Fruit fly (Drosophila melanogaster): ENCODE measurements around the gene CG14316.
A peak's percentile ranks its signal among the peaks of the same experiment; 100 is the strongest.

The CG14316 gene

dm6 chr3R:18125023-18125630, 26.8 kb upstream of the CG14316 start (continued):
- TF ChIP-seq z (GFP tag; IDR thresholded peaks at IDR 0.05) (peak; percentile 60; the same call in 1 of the 3 replicates), zf30C (GFP tag; optimal IDR thresholded peaks at IDR 0.05) (no peak), CG10979 (tag; optimal IDR thresholded peaks at IDR 0.05) (peak; percentile 77), CG6654 (GFP tag; optimal IDR thresholded peaks at IDR 0.05) (no peak), CG12659 (GFP tag; optimal IDR thresholded peaks at IDR 0.05) (peak; percentile 41), dmrt11E (tag; optimal IDR thresholded peaks at IDR 0.05) (peak; percentile 74), slbo (GFP tag; IDR thresholded peaks at IDR 0.05) (peak; percentile 91), trem (tag; optimal IDR thresholded peaks at IDR 0.05) (peak; percentile 29), crol (GFP tag; IDR thresholded peaks at IDR 0.05) (0 out of 2 replicates have a peak, but pooled peaks have one; percentile 24), Nf-YC (tag; optimal IDR thresholded peaks at IDR 0.05) (peak; percentile 78), ase (GFP tag; IDR thresholded peaks at IDR 0.05) (peak; percentile 90), sens-2 (GFP tag; IDR thresholded peaks at IDR 0.05) (peak; percentile 85), Blimp-1 (GFP tag; optimal IDR thresholded peaks at IDR 0.05) (peak; percentile 70), Doc3 (GFP tag; IDR thresholded peaks at IDR 0.05; ENCODE audit: partially characterized antibody) (no peak), gfzf (GFP tag; optimal IDR thresholded peaks at IDR 0.05) (no peak), CG6254 (GFP tag; optimal IDR thresholded peaks at IDR 0.05) (peak; percentile 49), yki (optimal IDR thresholded peaks at IDR 0.05) (no peak), CG10654 (GFP tag; optimal IDR thresholded peaks at IDR 0.05) (peak; percentile 73), lab (GFP tag; optimal IDR thresholded peaks at IDR 0.05) (peak; percentile 76), CG9727 (GFP tag; optimal IDR thresholded peaks at IDR 0.05) (peak; percentile 82), Hsf (GFP tag; optimal IDR thresholded peaks at IDR 0.05) (peak; percentile 73), sc (optimal IDR thresholded peaks at IDR 0.05) (no peak), sc (GFP tag; optimal IDR thresholded peaks at IDR 0.05) (peak; percentile 12), pb (GFP tag; optimal IDR thresholded peaks at IDR 0.05) (peak; percentile 74), unpg (GFP tag; optimal IDR thresholded peaks at IDR 0.05) (peak; percentile 74), B-H2 (GFP tag; optimal IDR thresholded peaks at IDR 0.05) (no peak), ac (GFP tag; optimal IDR thresholded peaks at IDR 0.05) (peak; percentile 62), CG7372 (GFP tag; IDR thresholded peaks at IDR 0.05) (peak; percentile 86), CG12391 (tag; optimal IDR thresholded peaks at IDR 0.05) (peak; percentile 61), CG8281 (tag; optimal IDR thresholded peaks at IDR 0.05) (peak; percentile 58), hkb (optimal IDR thresholded peaks at IDR 0.05) (no peak), hkb (GFP tag; IDR thresholded peaks at IDR 0.05) (peak; percentile 86), CG32772 (GFP tag; IDR thresholded peaks at IDR 0.05) (peak; percentile 94), al (GFP tag; IDR thresholded peaks at IDR 0.05) (peak; percentile 89), ci (GFP tag; IDR thresholded peaks at IDR 0.05) (peak; percentile 92), pros (GFP tag; optimal IDR thresholded peaks at IDR 0.05) (peak; percentile 5), eyg (GFP tag; optimal IDR thresholded peaks at IDR 0.05) (peak; percentile 36), gcm2 (GFP tag; optimal IDR thresholded peaks at IDR 0.05) (peak; percentile 37), crp (GFP tag; optimal IDR thresholded peaks at IDR 0.05) (no peak)

- TF ChIP-seq lov (optimal IDR thresholded peaks at IDR 0.05) (no peak), lov (GFP tag; IDR thresholded peaks at IDR 0.05) (no peak), Atf3 (GFP tag; optimal IDR thresholded peaks at IDR 0.05) (no peak), mld (GFP tag; IDR thresholded peaks at IDR 0.05; ENCODE audit: partially characterized antibody) (0 out of 3 replicates have a peak, but pooled peaks have one; percentile 29), CG13775 (GFP tag; optimal IDR thresholded peaks at IDR 0.05) (no peak), Lhr (GFP tag; optimal IDR thresholded peaks at IDR 0.05) (no peak), CG9727 (GFP tag; optimal IDR thresholded peaks at IDR 0.05) (no peak), CG10267 (tag; optimal IDR thresholded peaks at IDR 0.05) (no peak), MBD-R2 (GFP tag; IDR thresholded peaks at IDR 0.05) (no peak), C15 (GFP tag; IDR thresholded peaks at IDR 0.05) (no peak), bbx (GFP tag; IDR thresholded peaks at IDR 0.05; ENCODE audit: partially characterized antibody) (no peak), HLH54F (GFP tag; optimal IDR thresholded peaks at IDR 0.05) (no peak), CG4360 (GFP tag; IDR thresholded peaks at IDR 0.05) (peak; percentile 86), NC2β (GFP tag; optimal IDR thresholded peaks at IDR 0.05) (no peak), CG13296 (GFP tag; optimal IDR thresholded peaks at IDR 0.05) (no peak)
Observed at dm6 chr3R:18130720-18131119, 21.2 kb upstream of the CG14316 start.

Measured in whole organism, embryonic.